Worm (Caenorhabditis elegans): ENCODE results near the gene Y105C5A.1268.
A peak's percentile ranks its signal among the peaks of the same experiment; 100 is the strongest.

Gene Y105C5A.1268

ce11 chrIV:15693268-15693667 is 47.0 kb upstream of the Y105C5A.1268 start (continued):
- TF ChIP-seq daf-16 (GFP tag; optimal IDR thresholded peaks at IDR 0.05) (peak; percentile 27 to 87), daf-16 (tag; optimal IDR thresholded peaks at IDR 0.05) (no peak), lir-3 (tag; optimal IDR thresholded peaks at IDR 0.05) (peak; percentile 39), T26A8.4 (GFP tag; IDR thresholded peaks at IDR 0.05) (peak; percentile 38; the same call in 1 of the 2 replicates), snpc-4 (tag; optimal IDR thresholded peaks at IDR 0.05) (peak; percentile 63), attf-4 (tag; optimal IDR thresholded peaks at IDR 0.05) (no peak), lin-15B (tag; optimal IDR thresholded peaks at IDR 0.05) (no peak), vab-7 (GFP tag; IDR thresholded peaks at IDR 0.05) (peak; percentile 50; the same call in 1 of the 2 replicates), gei-8 (GFP tag; optimal IDR thresholded peaks at IDR 0.05) (peak; percentile 35), dmd-6 (GFP tag; IDR thresholded peaks at IDR 0.05) (0 out of 2 replicates have a peak, but pooled peaks have one; percentile 9), F26F4.8 (GFP tag; conservative IDR thresholded peaks at IDR 0.05) (peak; percentile 83; the same call in 1 of the 2 replicates), spr-1 (tag; optimal IDR thresholded peaks at IDR 0.05) (peak; percentile 45), Y5F2A.4 (GFP tag; optimal IDR thresholded peaks at IDR 0.05) (peak; percentile 30), nhr-25 (tag; optimal IDR thresholded peaks at IDR 0.05; ENCODE audit: borderline replicate concordance, insufficient read depth) (no peak), zip-11 (GFP tag; IDR thresholded peaks at IDR 0.05) (peak; percentile 53; the same call in 1 of the 2 replicates), mes-2 (tag; optimal IDR thresholded peaks at IDR 0.05; ENCODE audit: poor library complexity, severe bottlenecking) (peak; percentile 63)

ce11 chrIV:15692502-15692901 is 46.2 kb upstream of the Y105C5A.1268 start:
- TF ChIP-seq lin-38 (GFP tag; IDR thresholded peaks at IDR 0.05) = 0 out of 2 replicates have a peak, but pooled peaks have one; percentile 11
- TF ChIP-seq snpc-1.2 (GFP tag; IDR thresholded peaks at IDR 0.05) = peak; percentile 68; the same call in 1 of the 2 replicates

- TF ChIP-seq snpc-1.2 (GFP tag; IDR thresholded peaks at IDR 0.05) (peak; percentile 73), duxl-1 (tag; optimal IDR thresholded peaks at IDR 0.05; ENCODE audit: poor library complexity) (no peak), nhr-111 (GFP tag; optimal IDR thresholded peaks at IDR 0.05) (no peak)
These were observed 45.6 kb upstream of the Y105C5A.1268 start for ce11 chrIV:15691829-15692228.

- TF ChIP-seq aha-1 (tag) (peak; percentile 73), pqm-1 (tag; optimal IDR thresholded peaks at IDR 0.05) (peak; percentile 33), mxl-3 (GFP tag; optimal IDR thresholded peaks at IDR 0.05) (peak; percentile 3), snpc-1.2 (GFP tag; IDR thresholded peaks at IDR 0.05) (peak; percentile 91), ZK337.2 (GFP tag; IDR thresholded peaks at IDR 0.05) (0 out of 2 replicates have a peak, but pooled peaks have one; percentile 11), hlh-11 (tag; optimal IDR thresholded peaks at IDR 0.05) (no peak), fos-1 (tag; optimal IDR thresholded peaks at IDR 0.05) (no peak), daf-16 (GFP tag; optimal IDR thresholded peaks at IDR 0.05) (no peak), daf-16 (tag; optimal IDR thresholded peaks at IDR 0.05) (peak; percentile 2)
These were observed 42.5 kb upstream of the Y105C5A.1268 start, which contains the start of gene Y105C5A.15 for ce11 chrIV:15688524-15689479. Gene Y105C5A.15, plus strand, starts transcription at chrIV:15689201.

- TF ChIP-seq nhr-42 (GFP tag; IDR thresholded peaks at IDR 0.05) (no peak), ZK337.2 (GFP tag; IDR thresholded peaks at IDR 0.05) (no peak), ztf-7 (tag; optimal IDR thresholded peaks at IDR 0.05) (no peak), ceh-20 (GFP tag; IDR thresholded peaks at IDR 0.05) (no peak), dmd-6 (GFP tag; IDR thresholded peaks at IDR 0.05) (no peak), zfp-3 (GFP tag; conservative IDR thresholded peaks at IDR 0.05) (no peak), duxl-1 (tag; optimal IDR thresholded peaks at IDR 0.05; ENCODE audit: poor library complexity) (no peak)
These were observed 41.6 kb upstream of the Y105C5A.1268 start for ce11 chrIV:15687825-15688224.

Data from whole organism, L4 larva.